Worm (Caenorhabditis elegans) whole organism, L3 larva: Measurements from ENCODE around the gene C27C12.1.

ENCODE experiments used
- R02D3.7 ChIP-seq: fragments of 150-350 bp; optimal IDR thresholded peaks from 2 replicates; lab custom pipeline; 2014; ENCODE audit warnings: missing biosample characterization, missing genetic modification characterization
- fos-1 ChIP-seq: fragments of 150-350 bp; optimal IDR thresholded peaks from 2 replicates; lab custom pipeline; 2014; ENCODE audit warnings: missing biosample characterization, missing genetic modification characterization

DNA sequence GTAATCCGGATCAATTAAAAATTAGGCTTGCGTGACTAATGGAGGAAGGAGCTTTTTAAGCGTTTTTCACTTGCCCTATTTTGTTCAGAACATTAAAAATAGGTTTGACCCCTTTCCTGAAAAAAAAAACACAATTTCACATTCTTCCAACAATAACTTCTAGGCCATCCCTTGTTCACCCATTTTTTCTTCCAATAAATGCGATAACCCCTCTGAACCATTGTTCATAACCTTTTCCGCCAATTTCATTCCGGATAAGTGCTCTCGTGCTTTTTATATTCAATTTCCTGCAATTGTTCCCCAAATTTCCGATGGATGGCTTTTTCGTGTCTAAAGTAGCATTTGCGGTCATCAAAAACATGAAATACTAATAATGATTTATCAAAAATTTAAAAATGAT lies 38.1 kb downstream of the C27C12.1 start:
- TF ChIP-seq R02D3.7: no peak
- TF ChIP-seq fos-1 (tag; lab: Kevin White, UChicago): no peak
